Worm (Caenorhabditis elegans) whole organism, L4 larva: Measurements from ENCODE around the gene fipr-2.
A peak's percentile ranks its signal among the peaks of the same experiment; 100 is the strongest.

Experiments
- D1046.2 ChIP-seq: fragments of 200-800 bp; sonication (Bioruptor generic); IDR thresholded peaks from 2 replicates; pipeline ENCODE4 v1.3.6; 2022; ENCODE audit warnings: missing genetic modification characterization, missing compliant biosample characterization
- F37D6.2 ChIP-seq: sonication (generic microtip); optimal IDR thresholded peaks from 2 replicates; lab custom pipeline; 2016; ENCODE audit warnings: mild to moderate bottlenecking, missing genetic modification characterization, missing compliant biosample characterization
- T20F7.1 ChIP-seq: fragments of 200-800 bp; sonication (Bioruptor generic); optimal IDR thresholded peaks from 2 replicates; lab custom pipeline; 2018; ENCODE audit warnings: mild to moderate bottlenecking, missing genetic modification characterization, missing compliant biosample characterization
- Y105C5A.15 ChIP-seq: fragments of 200-800 bp; sonication (Bioruptor generic); IDR thresholded peaks from 2 replicates; pipeline ENCODE4 v1.3.6; 2022; ENCODE audit warnings: missing genetic modification characterization, missing compliant biosample characterization
- Y75B8A.6 ChIP-seq: fragments of 200-800 bp; sonication (Bioruptor generic); IDR thresholded peaks from 2 replicates; pipeline ENCODE4 v1.3.6; 2022; ENCODE audit warnings: missing genetic modification reagents, missing genetic modification characterization, missing compliant biosample characterization
- ZK337.2 ChIP-seq: fragments of 200-800 bp; sonication (Bioruptor generic); IDR thresholded peaks from 2 replicates; pipeline ENCODE4 v1.3.6; 2022; ENCODE audit warnings: missing genetic modification reagents, missing genetic modification characterization, missing compliant biosample characterization
- aha-1 ChIP-seq: fragments of 150-350 bp; peaks from one replicate; lab custom pipeline; 2014; ENCODE audit warnings: missing biosample characterization, missing genetic modification characterization
- ceh-20 ChIP-seq: fragments of 200-800 bp; sonication (Bioruptor generic); IDR thresholded peaks from 2 replicates; pipeline ENCODE4 v1.3.6; 2022; ENCODE audit warnings: missing genetic modification reagents, missing genetic modification characterization, missing compliant biosample characterization
- ceh-28 ChIP-seq: fragments of 150-350 bp; optimal IDR thresholded peaks from 2 replicates; lab custom pipeline; 2014; ENCODE audit warnings: missing biosample characterization, missing genetic modification reagents, missing genetic modification characterization
- ceh-82 ChIP-seq: sonication (generic microtip); optimal IDR thresholded peaks from 2 replicates; lab custom pipeline; 2017; ENCODE audit warnings: missing biosample characterization, missing genetic modification characterization
- ces-1 ChIP-seq: fragments of 150-350 bp; sonication (generic microtip); optimal IDR thresholded peaks from 4 replicates; lab custom pipeline; 2014; ENCODE audit warnings: missing biosample characterization, missing genetic modification reagents, missing genetic modification characterization
- ctbp-1 ChIP-seq: fragments of 200-800 bp; sonication (Bioruptor generic); IDR thresholded peaks from 2 replicates; pipeline ENCODE4 v1.3.6; 2022; ENCODE audit warnings: missing genetic modification reagents, missing genetic modification characterization, missing compliant biosample characterization
- daf-16 ChIP-seq, 3 experiments: sonication (generic microtip); optimal IDR thresholded peaks; 2 replicates each; lab custom pipeline; 2016 to 2017; ENCODE audit warnings: missing genetic modification characterization in 3 of 3, missing genetic modification reagents in 3 of 3, mild to moderate bottlenecking in 2 of 3, missing compliant biosample characterization in 2 of 3, missing biosample characterization in 1 of 3, moderate library complexity in 1 of 3
- dmd-6 ChIP-seq: fragments of 200-800 bp; sonication (Bioruptor generic); IDR thresholded peaks from 2 replicates; pipeline ENCODE4 v1.3.6; 2022; ENCODE audit warnings: missing genetic modification reagents, missing genetic modification characterization, missing compliant biosample characterization
- dpl-1 ChIP-seq: fragments of 150-350 bp; optimal IDR thresholded peaks from 2 replicates; lab custom pipeline; 2014; ENCODE audit warnings: missing biosample characterization, missing genetic modification reagents, missing genetic modification characterization
- duxl-1 ChIP-seq: sonication (generic microtip); optimal IDR thresholded peaks from 2 replicates; lab custom pipeline; 2016; ENCODE audit warnings: mild to moderate bottlenecking, missing genetic modification characterization, moderate library complexity, missing compliant biosample characterization; ENCODE audit not compliant: poor library complexity
- dve-1 ChIP-seq: sonication (generic microtip); optimal IDR thresholded peaks from 2 replicates; lab custom pipeline; 2017; ENCODE audit warnings: antibody characterized with exemption, mild to moderate bottlenecking, missing genetic modification characterization, missing compliant biosample characterization; ENCODE audit not compliant: insufficient read depth
- fos-1 ChIP-seq: fragments of 150-350 bp; optimal IDR thresholded peaks from 2 replicates; lab custom pipeline; 2014; ENCODE audit warnings: missing biosample characterization, missing genetic modification characterization
- hlh-11 ChIP-seq: fragments of 200-800 bp; sonication (Bioruptor generic); optimal IDR thresholded peaks from 2 replicates; lab custom pipeline; 2018; ENCODE audit warnings: mild to moderate bottlenecking, missing genetic modification characterization, missing compliant biosample characterization
- hlh-30 ChIP-seq: sonication (generic microtip); optimal IDR thresholded peaks from 2 replicates; lab custom pipeline; 2017; ENCODE audit warnings: antibody characterized with exemption, mild to moderate bottlenecking, missing genetic modification characterization, missing compliant biosample characterization; ENCODE audit not compliant: insufficient read depth
- hmg-1.1 ChIP-seq: fragments of 200-800 bp; sonication (Bioruptor generic); IDR thresholded peaks from 2 replicates; pipeline ENCODE4 v1.3.6; 2022; ENCODE audit warnings: missing genetic modification reagents, missing genetic modification characterization, missing compliant biosample characterization
- lim-7 ChIP-seq: fragments of 200-800 bp; sonication (Bioruptor generic); IDR thresholded peaks from 2 replicates; pipeline ENCODE4 v1.3.6; 2022; ENCODE audit warnings: missing genetic modification characterization, missing compliant biosample characterization
- lin-13 ChIP-seq: fragments of 150-350 bp; optimal IDR thresholded peaks from 2 replicates; lab custom pipeline; 2014; ENCODE audit warnings: missing biosample characterization, missing genetic modification reagents, missing genetic modification characterization
- madf-5 ChIP-seq, 2 experiments: fragments of 200-800 bp; sonication (Bioruptor generic); IDR thresholded peaks; 2 replicates each; pipeline ENCODE4 v1.3.6; 2022; ENCODE audit warnings: missing compliant biosample characterization in 2 of 2, missing genetic modification characterization in 2 of 2
- mdl-1 ChIP-seq, 2 experiments: fragments of 150-350 bp in 1 of 2; sonication (generic microtip) in 1 of 2; optimal IDR thresholded peaks; 2 replicates each; lab custom pipeline; 2014 to 2017; ENCODE audit warnings: missing biosample characterization in 2 of 2, missing genetic modification characterization in 2 of 2
- mdt-29 ChIP-seq: fragments of 200-800 bp; sonication (Bioruptor generic); IDR thresholded peaks from 2 replicates; pipeline ENCODE4 v1.3.6; 2022; ENCODE audit warnings: missing genetic modification reagents, missing genetic modification characterization, missing compliant biosample characterization
- mep-1 ChIP-seq: fragments of 150-350 bp; sonication (generic microtip); optimal IDR thresholded peaks from 3 replicates; lab custom pipeline; 2014; ENCODE audit warnings: missing biosample characterization, missing genetic modification characterization
- mxl-3 ChIP-seq: fragments of 200-800 bp; sonication (Bioruptor generic); optimal IDR thresholded peaks from 2 replicates; lab custom pipeline; 2018; ENCODE audit warnings: mild to moderate bottlenecking, missing genetic modification characterization, missing compliant biosample characterization
- nhr-10 ChIP-seq: fragments of 150-350 bp; optimal IDR thresholded peaks from 2 replicates; lab custom pipeline; 2014; ENCODE audit warnings: missing biosample characterization, missing genetic modification characterization
- nhr-102 ChIP-seq: sonication (generic microtip); optimal IDR thresholded peaks from 2 replicates; lab custom pipeline; 2016; ENCODE audit warnings: mild to moderate bottlenecking, missing genetic modification characterization, moderate library complexity, missing compliant biosample characterization
- nhr-28 ChIP-seq: fragments of 150-350 bp; optimal IDR thresholded peaks from 2 replicates; lab custom pipeline; 2014; ENCODE audit warnings: missing biosample characterization, missing genetic modification characterization
- nhr-48 ChIP-seq: sonication (generic microtip); optimal IDR thresholded peaks from 2 replicates; lab custom pipeline; 2016; ENCODE audit warnings: mild to moderate bottlenecking, missing genetic modification characterization, missing compliant biosample characterization
- nhr-6 ChIP-seq: fragments of 150-350 bp; optimal IDR thresholded peaks from 2 replicates; lab custom pipeline; 2014; ENCODE audit warnings: missing biosample characterization, missing genetic modification characterization
- nhr-76 ChIP-seq: fragments of 150-350 bp; optimal IDR thresholded peaks from 2 replicates; lab custom pipeline; 2014; ENCODE audit warnings: missing biosample characterization, missing genetic modification characterization
- rbr-2 ChIP-seq: sonication (generic microtip); optimal IDR thresholded peaks from 2 replicates; lab custom pipeline; 2016; ENCODE audit warnings: missing genotype, missing genetic modification characterization, missing compliant biosample characterization
- saeg-2 ChIP-seq: fragments of 200-800 bp; sonication (Bioruptor generic); IDR thresholded peaks from 2 replicates; pipeline ENCODE4 v1.3.6; 2022; ENCODE audit warnings: missing genetic modification reagents, missing genetic modification characterization, missing compliant biosample characterization
- snpc-4 ChIP-seq: fragments of 150-350 bp; optimal IDR thresholded peaks from 2 replicates; lab custom pipeline; 2014; ENCODE audit warnings: missing biosample characterization, missing genetic modification characterization
- spr-3 ChIP-seq: fragments of 200-800 bp; sonication (Bioruptor generic); optimal IDR thresholded peaks from 2 replicates; lab custom pipeline; 2018; ENCODE audit warnings: mild to moderate bottlenecking, missing genetic modification characterization, missing compliant biosample characterization
- unc-62 ChIP-seq, 3 experiments: fragments of 150-350 bp in 1 of 3; sonication (generic microtip); optimal IDR thresholded peaks in 2 of 3; peaks in 1 of 3; 1 replicate in 1 of 3; 2 replicates in 2 of 3; lab custom pipeline; 2014 to 2017; ENCODE audit warnings: missing biosample characterization in 3 of 3, missing genetic modification characterization in 3 of 3, missing genetic modification reagents in 3 of 3, missing genotype in 1 of 3
- vab-7 ChIP-seq: fragments of 200-800 bp; sonication (Bioruptor generic); IDR thresholded peaks from 2 replicates; pipeline ENCODE4 v1.3.6; 2022; ENCODE audit warnings: missing genetic modification reagents, missing genetic modification characterization, missing compliant biosample characterization
- zip-11 ChIP-seq: fragments of 200-800 bp; sonication (Bioruptor generic); IDR thresholded peaks from 2 replicates; pipeline ENCODE4 v1.3.6; 2022; ENCODE audit warnings: missing genetic modification characterization, missing compliant biosample characterization
- ztf-7 ChIP-seq: fragments of 150-350 bp; optimal IDR thresholded peaks from 2 replicates; lab custom pipeline; 2014; ENCODE audit warnings: missing biosample characterization, missing genetic modification characterization

The fipr-2 gene

DNA sequence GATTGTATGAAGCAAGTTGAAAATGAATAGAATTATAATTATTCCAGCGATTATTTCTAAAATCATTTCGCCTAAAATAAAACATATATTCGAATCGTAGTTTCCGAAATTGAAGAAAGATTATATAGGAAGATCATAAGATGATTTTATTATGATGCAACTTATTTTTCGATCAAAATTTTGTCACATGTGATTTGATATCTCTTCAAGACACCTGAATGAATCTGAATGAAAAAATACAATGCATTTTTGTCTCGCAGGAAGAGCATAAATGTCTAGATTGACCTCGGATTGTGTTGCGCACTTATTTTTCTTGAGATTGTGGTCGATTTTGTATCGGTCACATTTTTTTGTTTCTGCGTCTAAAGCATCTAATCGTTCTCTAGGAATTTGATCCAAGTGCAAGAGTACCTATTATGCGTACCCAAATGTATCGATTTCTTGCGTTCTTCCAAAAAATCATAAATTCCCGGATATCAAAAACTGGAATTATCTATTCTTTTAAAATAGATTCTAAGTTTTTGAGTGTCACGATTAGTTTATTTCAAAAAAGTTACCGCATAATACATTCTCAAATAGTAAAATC is 45.4 kb downstream of the fipr-2 start, which contains the start of gene hrg-2:
hrg-2 (minus strand) TSS at position 98 of the 586 bp plus-strand sequence.
- TF ChIP-seq hlh-30 (peak; percentile 40), nhr-48 (tag; lab: Kevin White, UChicago) (peak; percentile 64), dve-1 (tag; lab: Kevin White, UChicago) (peak; percentile 11), mep-1 (tag; lab: Kevin White, UChicago) (peak; percentile 2), ceh-82 (no peak), aha-1 (tag; lab: Kevin White, UChicago) (peak; percentile 31), nhr-28 (peak; percentile 14), ztf-7 (tag; lab: Kevin White, UChicago) (peak; percentile 93), nhr-6 (tag; lab: Kevin White, UChicago) (no peak)
- TF ChIP-seq, all 104 proteins: peak for 7

ce11 chrV:12411909-12412308 is 46.8 kb downstream of the fipr-2 start, which contains the start of gene cdr-7:
cdr-7 (minus strand) TSS chrV:12412113.
- TF ChIP-seq daf-16 (GFP tag; optimal IDR thresholded peaks at IDR 0.05; lab: Kevin White, UChicago) = no peak
- no peak for TF ChIP-seq daf-16 (tag; optimal IDR thresholded peaks at IDR 0.05; lab: Kevin White, UChicago)
- no peak for TF ChIP-seq snpc-4 (tag; lab: Kevin White, UChicago)
- TF ChIP-seq lim-7 = no peak
- peak; percentile 13 for TF ChIP-seq nhr-28
- TF ChIP-seq F37D6.2 (tag; lab: Kevin White, UChicago) = no peak
- no peak for TF ChIP-seq nhr-76 (tag; lab: Kevin White, UChicago)

DNA sequence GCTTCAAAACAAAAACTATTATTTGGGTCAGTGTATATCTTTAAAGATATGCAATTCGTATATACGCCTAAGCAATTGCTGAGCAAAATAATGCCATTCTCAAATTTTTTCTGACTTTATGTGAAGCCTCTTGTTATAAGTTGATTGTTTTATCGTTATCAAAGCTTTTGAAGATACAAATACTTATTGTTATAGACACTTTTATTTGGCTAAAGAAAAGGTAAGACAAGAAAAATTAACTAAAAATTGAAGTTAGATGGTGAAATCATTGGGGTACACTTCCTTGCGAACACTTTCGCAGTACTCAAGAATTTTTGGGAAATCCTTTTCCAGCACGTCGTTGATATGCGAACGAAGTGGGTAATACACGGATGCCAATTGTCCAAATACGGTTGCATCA is 47.2 kb downstream of the fipr-2 start:
- TF ChIP-seq fos-1 = no peak
- TF ChIP-seq unc-62 (GFP tag; optimal IDR thresholded peaks at IDR 0.05 in 1 of 2; lab: Kevin White, UChicago) = peak in 1 of 2 experiments; percentile 80
- no peak for TF ChIP-seq unc-62 (tag; optimal IDR thresholded peaks at IDR 0.05; lab: Kevin White, UChicago)
- no peak for TF ChIP-seq saeg-2
- TF ChIP-seq ceh-20 (GFP tag; lab: Robert Waterston, UW) = no peak
- no peak for TF ChIP-seq vab-7 (GFP tag; lab: Robert Waterston, UW)
- TF ChIP-seq nhr-28 = no peak
- TF ChIP-seq spr-3 (GFP tag; lab: Kevin White, UChicago) = no peak
- TF ChIP-seq ZK337.2 (GFP tag; lab: Robert Waterston, UW) = no peak

DNA sequence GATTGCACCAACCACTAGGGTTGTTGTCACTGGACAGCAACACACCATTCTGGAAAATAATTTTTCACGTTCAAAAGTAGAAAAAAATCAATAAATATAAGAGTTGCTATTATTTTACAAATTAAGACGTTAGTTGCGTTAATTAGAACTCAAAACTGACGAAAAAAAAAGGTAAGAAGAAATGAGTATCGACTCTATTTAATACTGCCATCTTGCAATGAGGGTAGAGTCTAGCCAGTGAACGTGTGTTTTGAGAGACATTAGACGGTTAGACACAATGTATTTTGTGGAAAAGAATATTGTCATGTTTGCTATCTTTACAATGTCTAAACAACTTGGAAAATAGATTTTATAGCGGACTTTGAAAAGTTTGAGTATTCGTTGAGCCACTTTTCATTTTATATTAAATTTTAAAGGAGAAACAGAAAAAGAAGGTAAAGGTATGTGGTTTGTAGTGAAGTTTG is 48.5 kb downstream of the fipr-2 start, which contains the start of gene cdr-6:
cdr-6 (minus strand) TSS at position 51 of the 464 bp plus-strand sequence.
- peak; percentile 26 for TF ChIP-seq hlh-11
- no peak for TF ChIP-seq mdt-29
- TF ChIP-seq lin-13 (GFP tag; lab: Kevin White, UChicago) = no peak
- peak; percentile 34 for TF ChIP-seq nhr-102 (tag; lab: Kevin White, UChicago)
- no peak for TF ChIP-seq daf-16 (GFP tag; optimal IDR thresholded peaks at IDR 0.05; lab: Kevin White, UChicago)
- TF ChIP-seq daf-16 (tag; optimal IDR thresholded peaks at IDR 0.05; lab: Kevin White, UChicago) = peak; percentile 79
- TF ChIP-seq D1046.2 (GFP tag; lab: Robert Waterston, UW) = no peak
- no peak for TF ChIP-seq dpl-1 (GFP tag; lab: Kevin White, UChicago)
- TF ChIP-seq Y105C5A.15 (GFP tag; lab: Robert Waterston, UW) = no peak
- TF ChIP-seq duxl-1 = no peak
- TF ChIP-seq dmd-6 = peak; percentile 51
- no peak for TF ChIP-seq nhr-10 (tag; lab: Kevin White, UChicago)
- TF ChIP-seq rbr-2 (tag; lab: Kevin White, UChicago) = no peak
- no peak for TF ChIP-seq Y75B8A.6 (GFP tag; lab: Robert Waterston, UW)
- no peak for TF ChIP-seq mxl-3 (GFP tag; lab: Kevin White, UChicago)
- peak; percentile 18 for TF ChIP-seq T20F7.1
- peak in 1 of 2 experiments; percentile 83 for TF ChIP-seq unc-62 (GFP tag; optimal IDR thresholded peaks at IDR 0.05 in 1 of 2; lab: Kevin White, UChicago)
- TF ChIP-seq unc-62 (tag; optimal IDR thresholded peaks at IDR 0.05; lab: Kevin White, UChicago) = no peak
- TF ChIP-seq dve-1 (tag; lab: Kevin White, UChicago) = peak; percentile 45
- TF ChIP-seq aha-1 (tag; lab: Kevin White, UChicago) = no peak
- peak; percentile 13 for TF ChIP-seq nhr-48 (tag; lab: Kevin White, UChicago)
- 0 out of 2 replicates have a peak, but pooled peaks have one; percentile 10 for TF ChIP-seq hmg-1.1 (GFP tag; lab: Robert Waterston, UW)
- peak in 1 of 2 experiments; percentile 24 for TF ChIP-seq mdl-1 (tag; optimal IDR thresholded peaks at IDR 0.05; lab: Kevin White, UChicago)
- TF ChIP-seq ces-1 (GFP tag; lab: Kevin White, UChicago) = no peak
- TF ChIP-seq ctbp-1 (GFP tag; lab: Robert Waterston, UW) = no peak
- no peak for TF ChIP-seq zip-11 (GFP tag; lab: Robert Waterston, UW)
- TF ChIP-seq nhr-6 (tag; lab: Kevin White, UChicago) = peak; percentile 52
- TF ChIP-seq mep-1 (tag; lab: Kevin White, UChicago) = peak; percentile 12
- no peak for TF ChIP-seq madf-5 (GFP tag; IDR thresholded peaks at IDR 0.05; lab: Robert Waterston, UW)
- peak; percentile 17 for TF ChIP-seq hlh-30
- no peak for TF ChIP-seq ceh-28
